Fruit fly (Drosophila melanogaster) whole organism: Measurements from ENCODE around the gene CG45413.

Experiments
- psq ChIP-seq: fragments of >200 bp; optimal IDR thresholded peaks from 2 replicates; lab custom pipeline; 2017
- usp ChIP-seq: fragments of >200 bp; optimal IDR thresholded peaks from 2 replicates; lab custom pipeline; 2017; ENCODE audit warnings: missing biosample characterization, missing genetic modification characterization, mixed read lengths

- peak; percentile 18 for TF ChIP-seq psq (lab: Kevin White, UChicago)
- no peak for TF ChIP-seq usp (GFP tag; lab: Kevin White, UChicago)
Observed at dm6 chr3L:6964488-6965152, 32.9 kb upstream of the CG45413 start, which contains the start of gene sgl.
